Fruit fly (Drosophila melanogaster) whole organism, embryonic: ENCODE results near the gene CG11279.
A peak's percentile ranks its signal among the peaks of the same experiment; 100 is the strongest.

Experiments
- Ada2b ChIP-seq: fragments of 200-800 bp; sonication (Bioruptor generic); IDR thresholded peaks from 2 replicates; pipeline ENCODE4 v1.3.6; 2022; ENCODE audit warnings: missing biosample characterization, missing genetic modification characterization
- CG10959 ChIP-seq: fragments of 200-800 bp; sonication (Bioruptor generic); IDR thresholded peaks from 2 replicates; pipeline ENCODE4 v1.3.6; 2022; ENCODE audit warnings: missing biosample characterization, missing genetic modification characterization
- CG11456 ChIP-seq: fragments of 200-800 bp; sonication (Bioruptor generic); IDR thresholded peaks from 3 replicates; pipeline ENCODE4 v1.3.6; 2022; ENCODE audit warnings: missing biosample characterization, missing genetic modification characterization
- CG11696 ChIP-seq: fragments of 200-800 bp; sonication (Bioruptor generic); IDR thresholded peaks from 2 replicates; pipeline ENCODE4 v1.3.6; 2022; ENCODE audit warnings: missing biosample characterization, missing genetic modification characterization
- CG11723 ChIP-seq: fragments of 200-800 bp; sonication (Bioruptor generic); optimal IDR thresholded peaks from 2 replicates; lab custom pipeline; 2017; ENCODE audit warnings: missing biosample characterization, mild to moderate bottlenecking, missing genetic modification characterization
- CG17186 ChIP-seq: fragments of 200-800 bp; sonication (Bioruptor generic); optimal IDR thresholded peaks from 3 replicates; lab custom pipeline; 2017; ENCODE audit warnings: missing biosample characterization, missing genetic modification reagents, missing genetic modification characterization
- CG1832 ChIP-seq: fragments of 200-800 bp; sonication (Bioruptor generic); optimal IDR thresholded peaks from 2 replicates; lab custom pipeline; 2017; ENCODE audit warnings: missing biosample characterization, mild to moderate bottlenecking, missing genetic modification characterization, inconsistent platforms
- CG2116 ChIP-seq: fragments of 200-800 bp; sonication (Bioruptor generic); optimal IDR thresholded peaks from 3 replicates; lab custom pipeline; 2018; ENCODE audit warnings: missing biosample characterization, mild to moderate bottlenecking, missing genetic modification characterization
- CG2120 ChIP-seq: fragments of 200-800 bp; sonication (Bioruptor generic); optimal IDR thresholded peaks from 3 replicates; lab custom pipeline; 2016; ENCODE audit warnings: missing biosample characterization, missing genetic modification characterization
- CG30020 ChIP-seq: fragments of 200-800 bp; optimal IDR thresholded peaks from 2 replicates; lab custom pipeline; 2019; ENCODE audit warnings: missing biosample characterization, mild to moderate bottlenecking, missing genetic modification characterization, moderate library complexity
- CG32772 ChIP-seq: fragments of 200-800 bp; sonication (Bioruptor generic); IDR thresholded peaks from 2 replicates; pipeline ENCODE4 v1.3.6; 2022; ENCODE audit warnings: missing biosample characterization, missing genetic modification characterization
- CG4617 ChIP-seq: fragments of 200-800 bp; sonication (Bioruptor generic); optimal IDR thresholded peaks from 3 replicates; lab custom pipeline; 2016; ENCODE audit warnings: missing biosample characterization, missing genetic modification characterization, borderline replicate concordance
- CG4854 ChIP-seq: fragments of 200-800 bp; sonication (Bioruptor generic); optimal IDR thresholded peaks from 2 replicates; lab custom pipeline; 2016; ENCODE audit warnings: missing biosample characterization, missing genetic modification characterization, inconsistent platforms
- CG7963 ChIP-seq: fragments of 200-800 bp; sonication (Bioruptor generic); IDR thresholded peaks from 3 replicates; pipeline ENCODE4 v1.3.6; 2022; ENCODE audit warnings: missing biosample characterization, missing genetic modification characterization; ENCODE audit not compliant: partially characterized antibody
- CG8359 ChIP-seq: fragments of 200-800 bp; sonication (Bioruptor generic); optimal IDR thresholded peaks from 2 replicates; lab custom pipeline; 2017; ENCODE audit warnings: missing biosample characterization, mild to moderate bottlenecking, missing genetic modification characterization, borderline replicate concordance
- CG8765 ChIP-seq: fragments of 200-800 bp; sonication (Bioruptor generic); IDR thresholded peaks from 2 replicates; pipeline ENCODE4 v1.3.6; 2022; ENCODE audit warnings: missing biosample characterization, missing genetic modification characterization
- CG9797 ChIP-seq: fragments of 200-800 bp; sonication (Bioruptor generic); optimal IDR thresholded peaks from 3 replicates; lab custom pipeline; 2018; ENCODE audit warnings: missing biosample characterization, mild to moderate bottlenecking, missing genetic modification characterization
- CHES-1-like ChIP-seq: fragments of 200-800 bp; sonication (Bioruptor generic); optimal IDR thresholded peaks from 2 replicates; lab custom pipeline; 2016; ENCODE audit warnings: missing biosample characterization, missing genetic modification characterization
- Chrac-16 ChIP-seq: fragments of 200-800 bp; sonication (Bioruptor generic); optimal IDR thresholded peaks from 3 replicates; lab custom pipeline; 2016; ENCODE audit warnings: missing biosample characterization, missing genetic modification characterization
- CoRest ChIP-seq: fragments of 200-800 bp; sonication (Bioruptor generic); optimal IDR thresholded peaks from 3 replicates; lab custom pipeline; 2018; ENCODE audit warnings: missing biosample characterization, mild to moderate bottlenecking, missing genetic modification characterization, moderate library complexity
- D19B ChIP-seq: fragments of 200-800 bp; sonication (Bioruptor generic); optimal IDR thresholded peaks from 2 replicates; lab custom pipeline; 2017; ENCODE audit warnings: missing biosample characterization, mild to moderate bottlenecking, missing genetic modification characterization
- Dip3 ChIP-seq: fragments of 200-800 bp; sonication (Bioruptor generic); optimal IDR thresholded peaks from 3 replicates; lab custom pipeline; 2016; ENCODE audit warnings: missing biosample characterization, missing genetic modification characterization
- Dll ChIP-seq: fragments of 200-800 bp; sonication (Bioruptor generic); IDR thresholded peaks from 4 replicates; pipeline ENCODE4 v1.3.6; 2022; ENCODE audit warnings: missing biosample characterization, missing genetic modification characterization; ENCODE audit not compliant: partially characterized antibody
- Hr39 ChIP-seq: fragments of >200 bp; optimal IDR thresholded peaks from 2 replicates; lab custom pipeline; 2017
- Mes4 ChIP-seq: fragments of 200-800 bp; sonication (Bioruptor generic); optimal IDR thresholded peaks from 2 replicates; lab custom pipeline; 2016; ENCODE audit warnings: missing biosample characterization, missing genetic modification characterization
- Neu2 ChIP-seq: fragments of 200-800 bp; sonication (Bioruptor generic); optimal IDR thresholded peaks from 3 replicates; lab custom pipeline; 2016; ENCODE audit warnings: missing biosample characterization, missing genetic modification characterization, borderline replicate concordance
- Pdp1 ChIP-seq, 2 experiments: fragments of 200-800 bp; sonication (Bioruptor generic); optimal IDR thresholded peaks; 3 replicates each; lab custom pipeline; 2016; ENCODE audit warnings: missing biosample characterization in 2 of 2, missing genetic modification characterization in 2 of 2, mild to moderate bottlenecking in 1 of 2, moderate library complexity in 1 of 2
- Six4 ChIP-seq: fragments of 200-800 bp; sonication (Bioruptor generic); optimal IDR thresholded peaks from 2 replicates; lab custom pipeline; 2016; ENCODE audit warnings: missing biosample characterization, missing genetic modification characterization
- Sox102F ChIP-seq: fragments of 200-800 bp; sonication (Bioruptor generic); optimal IDR thresholded peaks from 2 replicates; lab custom pipeline; 2018; ENCODE audit warnings: missing biosample characterization, mild to moderate bottlenecking, missing genetic modification characterization, moderate library complexity
- Taf1 ChIP-seq: fragments of 200-800 bp; sonication (Bioruptor generic); IDR thresholded peaks from 2 replicates; pipeline ENCODE4 v1.3.6; 2022; ENCODE audit warnings: missing biosample characterization, missing genetic modification characterization
- Trl ChIP-seq, 3 experiments: fragments of >200 bp in 2 of 3; fragments of 200-800 bp in 1 of 3; sonication (Bioruptor generic) in 1 of 3; optimal IDR thresholded peaks; 2 replicates in 1 of 3; 3 replicates in 2 of 3; lab custom pipeline; 2016 to 2017; ENCODE audit warnings: missing biosample characterization in 1 of 3, missing genetic modification characterization in 1 of 3
- al ChIP-seq: fragments of 200-800 bp; sonication (Bioruptor generic); IDR thresholded peaks from 2 replicates; pipeline ENCODE4 v1.3.6; 2022; ENCODE audit warnings: missing biosample characterization, missing genetic modification characterization
- bcd ChIP-seq: fragments of 200-800 bp; sonication (Bioruptor generic); optimal IDR thresholded peaks from 2 replicates; lab custom pipeline; 2017; ENCODE audit warnings: missing biosample characterization, mild to moderate bottlenecking, missing genetic modification characterization
- corto ChIP-seq: fragments of 200-800 bp; sonication (Bioruptor generic); optimal IDR thresholded peaks from 2 replicates; lab custom pipeline; 2016; ENCODE audit warnings: missing biosample characterization, mild to moderate bottlenecking, missing genetic modification characterization, moderate library complexity
- dati ChIP-seq: fragments of 200-800 bp; sonication (Bioruptor generic); IDR thresholded peaks from 2 replicates; pipeline ENCODE4 v1.3.6; 2022; ENCODE audit warnings: missing biosample characterization, missing genetic modification characterization
- fd64A ChIP-seq: fragments of 200-800 bp; sonication (Bioruptor generic); optimal IDR thresholded peaks from 3 replicates; lab custom pipeline; 2018; ENCODE audit warnings: missing biosample characterization, mild to moderate bottlenecking, missing genetic modification characterization
- fru ChIP-seq: fragments of >200 bp; optimal IDR thresholded peaks from 2 replicates; lab custom pipeline; 2017
- ftz-f1 ChIP-seq: fragments of 200-800 bp; sonication (Bioruptor generic); optimal IDR thresholded peaks from 2 replicates; lab custom pipeline; 2016; ENCODE audit warnings: missing biosample characterization, missing genetic modification characterization
- gce ChIP-seq: fragments of 200-800 bp; sonication (Bioruptor generic); IDR thresholded peaks from 3 replicates; pipeline ENCODE4 v1.3.6; 2022; ENCODE audit warnings: missing biosample characterization, missing genetic modification characterization
- gem ChIP-seq: fragments of 200-800 bp; sonication (Bioruptor generic); optimal IDR thresholded peaks from 2 replicates; lab custom pipeline; 2019; ENCODE audit warnings: missing biosample characterization, mild to moderate bottlenecking, missing genetic modification characterization, moderate library complexity
- gsb ChIP-seq: fragments of 200-800 bp; sonication (Bioruptor generic); IDR thresholded peaks from 2 replicates; pipeline ENCODE4 v1.3.6; 2022; ENCODE audit warnings: missing biosample characterization, missing genetic modification characterization
- her ChIP-seq: fragments of 200-800 bp; sonication (Bioruptor generic); optimal IDR thresholded peaks from 2 replicates; lab custom pipeline; 2016; ENCODE audit warnings: missing biosample characterization, missing genetic modification characterization
- hth ChIP-seq: fragments of >200 bp; optimal IDR thresholded peaks from 2 replicates; lab custom pipeline; 2017; ENCODE audit warnings: inconsistent platforms
- jumu ChIP-seq: fragments of 200-800 bp; sonication (Bioruptor generic); optimal IDR thresholded peaks from 3 replicates; lab custom pipeline; 2016; ENCODE audit warnings: missing biosample characterization, missing genetic modification characterization
- luna ChIP-seq: fragments of 200-800 bp; sonication (Bioruptor generic); optimal IDR thresholded peaks from 2 replicates; lab custom pipeline; 2016; ENCODE audit warnings: missing biosample characterization, missing genetic modification characterization
- maf-S ChIP-seq: fragments of 200-800 bp; sonication (Bioruptor generic); optimal IDR thresholded peaks from 2 replicates; lab custom pipeline; 2016; ENCODE audit warnings: missing biosample characterization, missing genetic modification characterization
- pan ChIP-seq, 4 experiments: fragments of >200 bp in 3 of 4; fragments of 200-800 bp in 1 of 4; sonication (Bioruptor generic) in 1 of 4; optimal IDR thresholded peaks in 3 of 4; IDR thresholded peaks in 1 of 4; 2 replicates each; pipeline versions ENCODE4 v1.3.6 to Lab custom; 2017 to 2022; ENCODE audit warnings: missing biosample characterization in 2 of 4, missing genetic modification characterization in 2 of 4, mixed read lengths in 1 of 4
- pho ChIP-seq: fragments of 200-800 bp; sonication (Bioruptor generic); optimal IDR thresholded peaks from 2 replicates; lab custom pipeline; 2016; ENCODE audit warnings: missing biosample characterization, missing genetic modification characterization
- sens ChIP-seq: fragments of 200-800 bp; sonication (Bioruptor generic); peaks from one replicate; lab custom pipeline; 2016; ENCODE audit warnings: missing biosample characterization, missing genetic modification characterization
- seq ChIP-seq: fragments of 200-800 bp; sonication (Bioruptor generic); IDR thresholded peaks from 2 replicates; pipeline ENCODE4 v1.3.6; 2022; ENCODE audit warnings: missing biosample characterization, missing genetic modification characterization
- sim ChIP-seq: fragments of 200-800 bp; sonication (Bioruptor generic); IDR thresholded peaks from 2 replicates; pipeline ENCODE4 v1.3.6; 2022; ENCODE audit warnings: missing biosample characterization, missing genetic modification characterization
- tup ChIP-seq: fragments of 200-800 bp; sonication (Bioruptor generic); optimal IDR thresholded peaks from 2 replicates; lab custom pipeline; 2016; ENCODE audit warnings: missing biosample characterization, mild to moderate bottlenecking, missing genetic modification characterization, moderate library complexity

CG11279 gene

DNA sequence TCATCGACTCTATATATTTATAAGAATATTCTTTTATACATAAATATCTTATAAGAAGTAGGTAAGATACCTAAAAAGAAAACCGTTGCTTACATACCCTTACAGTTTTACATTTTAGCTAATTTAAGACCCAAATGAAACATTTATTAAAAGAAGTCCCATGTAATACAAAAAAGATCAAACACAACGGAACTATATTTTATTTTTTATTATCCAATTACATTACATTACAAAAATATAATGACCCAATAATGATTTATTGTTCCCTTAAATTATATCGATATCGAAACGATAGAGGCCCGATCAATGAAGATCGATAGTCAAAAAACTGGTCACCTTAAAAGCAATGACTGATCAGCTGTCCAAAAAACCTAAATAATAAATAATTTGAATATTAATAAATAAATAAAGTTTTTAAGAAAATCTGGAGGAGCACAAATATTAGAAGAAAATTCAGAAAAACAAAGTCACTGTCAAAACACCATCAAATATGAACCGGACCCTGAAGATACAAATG lies 38.8 kb upstream of the CG11279 start (continued):
- TF ChIP-seq CG2116 (GFP tag; lab: Kevin White, UChicago) (peak; percentile 46), CG7963 (GFP tag; lab: Robert Waterston, UW) (no peak; the same call in 2 of the 3 replicates), Trl (optimal IDR thresholded peaks at IDR 0.05; lab: Kevin White, UChicago) (no peak), Trl (GFP tag; optimal IDR thresholded peaks at IDR 0.05; lab: Kevin White, UChicago) (no peak), pan (optimal IDR thresholded peaks at IDR 0.05; lab: Kevin White, UChicago) (no peak), pan (GFP tag; optimal IDR thresholded peaks at IDR 0.05 in 1 of 2, IDR thresholded peaks at IDR 0.05 in 1 of 2) (no peak), Chrac-16 (GFP tag; lab: Kevin White, UChicago) (no peak), pho (no peak), CG1832 (GFP tag; lab: Kevin White, UChicago) (no peak), gsb (no peak), CG2120 (GFP tag; lab: Kevin White, UChicago) (no peak), CoRest (tag; lab: Kevin White, UChicago) (no peak), Taf1 (no peak), hth (no peak), Neu2 (GFP tag; lab: Kevin White, UChicago) (no peak), bcd (no peak), gce (no peak), gem (tag; lab: Kevin White, UChicago) (peak; percentile 42), Six4 (GFP tag; lab: Kevin White, UChicago) (no peak), Dll (GFP tag; lab: Robert Waterston, UW) (peak; percentile 78), maf-S (GFP tag; lab: Kevin White, UChicago) (no peak), Sox102F (GFP tag; lab: Kevin White, UChicago) (no peak), jumu (GFP tag; lab: Kevin White, UChicago) (no peak), fru (lab: Kevin White, UChicago) (no peak), Hr39 (lab: Kevin White, UChicago) (no peak), al (no peak), CG32772 (no peak), seq (GFP tag; lab: Robert Waterston, UW) (no peak), CG9797 (GFP tag; lab: Kevin White, UChicago) (no peak), corto (GFP tag; lab: Kevin White, UChicago) (no peak), CG11456 (GFP tag; lab: Robert Waterston, UW) (no peak), tup (GFP tag; lab: Kevin White, UChicago) (no peak), ftz-f1 (GFP tag; lab: Kevin White, UChicago) (no peak), Pdp1 (GFP tag; optimal IDR thresholded peaks at IDR 0.05; lab: Kevin White, UChicago) (no peak), luna (GFP tag; lab: Kevin White, UChicago) (no peak), sens (GFP tag; lab: Kevin White, UChicago) (no peak), CG11723 (GFP tag; lab: Kevin White, UChicago) (no peak), Ada2b (GFP tag; lab: Robert Waterston, UW) (no peak), CG4854 (GFP tag; lab: Kevin White, UChicago) (no peak), CG11696 (GFP tag; lab: Robert Waterston, UW) (no peak), CG30020 (tag; lab: Kevin White, UChicago) (no peak), her (GFP tag; lab: Kevin White, UChicago) (no peak), CG8765 (no peak), Mes4 (GFP tag; lab: Kevin White, UChicago) (no peak), CG4617 (GFP tag; lab: Kevin White, UChicago) (no peak), D19B (GFP tag; lab: Kevin White, UChicago) (no peak), CHES-1-like (GFP tag; lab: Kevin White, UChicago) (no peak), CG8359 (GFP tag; lab: Kevin White, UChicago) (no peak), CG10959 (GFP tag; lab: Robert Waterston, UW) (no peak), sim (GFP tag; lab: Robert Waterston, UW) (no peak), dati (GFP tag; lab: Robert Waterston, UW) (no peak), Dip3 (no peak), CG17186 (no peak), fd64A (no peak)
